Worm (Caenorhabditis elegans) whole organism, mixed stage, embryonic: ENCODE measurements around the gene F13E9.5.

Experiments
- M03D4.4 ChIP-seq: sonication (generic microtip); optimal IDR thresholded peaks from 2 replicates; lab custom pipeline; 2017; ENCODE audit warnings: mild to moderate bottlenecking, missing genetic modification characterization, missing compliant biosample characterization
- bed-3 ChIP-seq: fragments of 200-800 bp; sonication (Bioruptor generic); optimal IDR thresholded peaks from 3 replicates; lab custom pipeline; 2018; ENCODE audit warnings: mild to moderate bottlenecking, missing genetic modification characterization, moderate library complexity, missing compliant biosample characterization
- blmp-1 ChIP-seq: fragments of 150-350 bp; optimal IDR thresholded peaks from 2 replicates; lab custom pipeline; 2014; ENCODE audit warnings: missing biosample characterization, missing genetic modification characterization
- ceh-39 ChIP-seq: fragments of 150-350 bp; optimal IDR thresholded peaks from 2 replicates; lab custom pipeline; 2014; ENCODE audit warnings: missing biosample characterization, missing genetic modification characterization
- ceh-43 ChIP-seq: fragments of 200-800 bp; sonication (Bioruptor generic); optimal IDR thresholded peaks from 2 replicates; lab custom pipeline; 2018; ENCODE audit warnings: mild to moderate bottlenecking, missing genetic modification characterization, moderate library complexity, missing compliant biosample characterization
- ces-1 ChIP-seq: fragments of 150-350 bp; optimal IDR thresholded peaks from 2 replicates; lab custom pipeline; 2014; ENCODE audit warnings: missing biosample characterization, missing genetic modification reagents, missing genetic modification characterization
- cnd-1 ChIP-seq: fragments of 200-800 bp; sonication (Bioruptor generic); optimal IDR thresholded peaks from 2 replicates; lab custom pipeline; 2018; ENCODE audit warnings: mild to moderate bottlenecking, missing genetic modification characterization, missing compliant biosample characterization
- drap-1 ChIP-seq: fragments of 200-800 bp; sonication (Bioruptor generic); optimal IDR thresholded peaks from 3 replicates; lab custom pipeline; 2018; ENCODE audit warnings: mild to moderate bottlenecking, missing genetic modification characterization, missing compliant biosample characterization
- elt-1 ChIP-seq: sonication (generic microtip); optimal IDR thresholded peaks from 2 replicates; lab custom pipeline; 2017; ENCODE audit warnings: missing genetic modification characterization, mild to moderate bottlenecking, missing compliant biosample characterization, antibody characterized with exemption, moderate library complexity, borderline replicate concordance; ENCODE audit not compliant: insufficient read depth
- elt-3 ChIP-seq: fragments of 150-350 bp; optimal IDR thresholded peaks from 2 replicates; lab custom pipeline; 2014; ENCODE audit warnings: missing biosample characterization, missing genetic modification characterization
- flh-1 ChIP-seq: fragments of 200-800 bp; sonication (Bioruptor generic); optimal IDR thresholded peaks from 2 replicates; lab custom pipeline; 2018; ENCODE audit warnings: mild to moderate bottlenecking, missing genetic modification characterization, moderate library complexity, missing compliant biosample characterization
- hlh-1 ChIP-seq: fragments of 150-350 bp; optimal IDR thresholded peaks from 2 replicates; lab custom pipeline; 2014; ENCODE audit warnings: missing biosample characterization, missing genetic modification reagents, missing genetic modification characterization
- lin-13 ChIP-seq: fragments of 150-350 bp; optimal IDR thresholded peaks from 2 replicates; lab custom pipeline; 2014; ENCODE audit warnings: missing biosample characterization, missing genetic modification characterization
- lin-32 ChIP-seq: fragments of 200-800 bp; sonication (Bioruptor generic); optimal IDR thresholded peaks from 2 replicates; lab custom pipeline; 2018; ENCODE audit warnings: mild to moderate bottlenecking, missing genetic modification characterization, missing compliant biosample characterization
- lsy-2 ChIP-seq: fragments of 150-350 bp; optimal IDR thresholded peaks from 2 replicates; lab custom pipeline; 2014; ENCODE audit warnings: missing biosample characterization, missing genetic modification characterization
- mep-1 ChIP-seq: fragments of 150-350 bp; optimal IDR thresholded peaks from 2 replicates; lab custom pipeline; 2017; ENCODE audit warnings: missing biosample characterization, missing genetic modification reagents, missing genetic modification characterization, inconsistent platforms
- mls-2 ChIP-seq: sonication (generic microtip); optimal IDR thresholded peaks from 2 replicates; lab custom pipeline; 2016; ENCODE audit warnings: mild to moderate bottlenecking, missing genetic modification characterization, moderate library complexity, missing compliant biosample characterization
- nhr-12 ChIP-seq: fragments of 150-350 bp; optimal IDR thresholded peaks from 2 replicates; lab custom pipeline; 2014; ENCODE audit warnings: missing biosample characterization, missing genetic modification characterization
- nhr-2 ChIP-seq: fragments of 150-350 bp; optimal IDR thresholded peaks from 2 replicates; lab custom pipeline; 2014; ENCODE audit warnings: missing biosample characterization, missing genetic modification characterization
- nhr-237 ChIP-seq: fragments of 150-350 bp; optimal IDR thresholded peaks from 2 replicates; lab custom pipeline; 2014; ENCODE audit warnings: missing biosample characterization, missing genetic modification characterization
- nhr-28 ChIP-seq: fragments of 150-350 bp; optimal IDR thresholded peaks from 2 replicates; lab custom pipeline; 2014; ENCODE audit warnings: missing biosample characterization, missing genetic modification characterization
- nhr-76 ChIP-seq: sonication (generic microtip); optimal IDR thresholded peaks from 2 replicates; lab custom pipeline; 2017; ENCODE audit warnings: missing biosample characterization, missing genetic modification characterization
- pha-4 ChIP-seq: fragments of 150-350 bp; optimal IDR thresholded peaks from 2 replicates; lab custom pipeline; 2018; ENCODE audit warnings: missing biosample characterization, missing genetic modification reagents, missing genetic modification characterization
- snpc-4 ChIP-seq: fragments of 150-350 bp; optimal IDR thresholded peaks from 2 replicates; lab custom pipeline; 2014; ENCODE audit warnings: missing biosample characterization, missing genetic modification characterization
- sptf-1 ChIP-seq: sonication (generic microtip); optimal IDR thresholded peaks from 2 replicates; lab custom pipeline; 2017; ENCODE audit warnings: mild to moderate bottlenecking, missing genetic modification characterization, moderate library complexity, missing compliant biosample characterization
- tbx-8 ChIP-seq: fragments of 200-800 bp; sonication (Bioruptor generic); optimal IDR thresholded peaks from 2 replicates; lab custom pipeline; 2018; ENCODE audit warnings: mild to moderate bottlenecking, missing genetic modification characterization, moderate library complexity, missing compliant biosample characterization
- unc-120 ChIP-seq: sonication (generic microtip); optimal IDR thresholded peaks from 2 replicates; lab custom pipeline; 2017; ENCODE audit warnings: missing genetic modification characterization, missing compliant biosample characterization; ENCODE audit not compliant: poor library complexity, severe bottlenecking
- unc-39 ChIP-seq: fragments of 150-350 bp; optimal IDR thresholded peaks from 2 replicates; lab custom pipeline; 2014; ENCODE audit warnings: missing biosample characterization, missing genetic modification characterization
- unc-62 ChIP-seq: fragments of 150-350 bp; optimal IDR thresholded peaks from 2 replicates; lab custom pipeline; 2014; ENCODE audit warnings: missing biosample characterization, missing genetic modification reagents, missing genetic modification characterization
- zip-8 ChIP-seq: fragments of 150-350 bp; optimal IDR thresholded peaks from 2 replicates; lab custom pipeline; 2014; ENCODE audit warnings: missing biosample characterization, missing genetic modification characterization
- ztf-11 ChIP-seq: fragments of 150-350 bp; optimal IDR thresholded peaks from 2 replicates; lab custom pipeline; 2014; ENCODE audit warnings: missing biosample characterization, missing genetic modification characterization

Gene F13E9.5

ce11 chrIV:10916134-10916533, 32.0 kb upstream of the F13E9.5 start:
- TF ChIP-seq M03D4.4 (no peak), elt-1 (tag; lab: Kevin White, UChicago) (no peak), snpc-4 (no peak), pha-4 (tag; lab: Kevin White, UChicago) (no peak), ceh-39 (tag; lab: Kevin White, UChicago) (no peak), lin-13 (tag; lab: Kevin White, UChicago) (no peak), blmp-1 (no peak), bed-3 (no peak), hlh-1 (tag; lab: Kevin White, UChicago) (no peak), nhr-12 (no peak), flh-1 (GFP tag; lab: Kevin White, UChicago) (no peak), ces-1 (GFP tag; lab: Kevin White, UChicago) (no peak), tbx-8 (GFP tag; lab: Kevin White, UChicago) (no peak), lin-32 (GFP tag; lab: Kevin White, UChicago) (no peak), unc-120 (tag; lab: Kevin White, UChicago) (no peak), nhr-76 (no peak), lsy-2 (tag; lab: Kevin White, UChicago) (no peak), sptf-1 (tag; lab: Kevin White, UChicago) (no peak)

- TF ChIP-seq ztf-11 (tag; lab: Kevin White, UChicago): no peak
- TF ChIP-seq lsy-2 (tag; lab: Kevin White, UChicago): no peak
- TF ChIP-seq unc-62 (GFP tag; lab: Kevin White, UChicago): no peak
- TF ChIP-seq ceh-43: no peak
- TF ChIP-seq elt-1 (tag; lab: Kevin White, UChicago): no peak
- no peak for TF ChIP-seq unc-120 (tag; lab: Kevin White, UChicago)
- no peak for TF ChIP-seq cnd-1 (tag; lab: Kevin White, UChicago)
- no peak for TF ChIP-seq lin-13 (tag; lab: Kevin White, UChicago)
- no peak for TF ChIP-seq sptf-1 (tag; lab: Kevin White, UChicago)
- no peak for TF ChIP-seq unc-39 (tag; lab: Kevin White, UChicago)
- no peak for TF ChIP-seq ceh-39 (tag; lab: Kevin White, UChicago)
- no peak for TF ChIP-seq elt-3 (tag; lab: Kevin White, UChicago)
- no peak for TF ChIP-seq nhr-237 (tag; lab: Kevin White, UChicago)
- no peak for TF ChIP-seq lin-32 (GFP tag; lab: Kevin White, UChicago)
- TF ChIP-seq mep-1 (tag; lab: Kevin White, UChicago): no peak
- TF ChIP-seq nhr-76: no peak
- no peak for TF ChIP-seq flh-1 (GFP tag; lab: Kevin White, UChicago)
Observed at ce11 chrIV:10915388-10915787, 31.2 kb upstream of the F13E9.5 start, which contains the start of gene ZK593.3. TSS of gene ZK593.3 (plus strand) at chrIV:10915688.

- no peak for TF ChIP-seq blmp-1
- TF ChIP-seq drap-1 (GFP tag; lab: Kevin White, UChicago): no peak
- TF ChIP-seq lin-32 (GFP tag; lab: Kevin White, UChicago): no peak
Observed at ce11 chrIV:10913081-10913480, 28.9 kb upstream of the F13E9.5 start, which contains the start of gene ZK593.2. TSS of gene ZK593.2 (plus strand) at chrIV:10913381.

DNA sequence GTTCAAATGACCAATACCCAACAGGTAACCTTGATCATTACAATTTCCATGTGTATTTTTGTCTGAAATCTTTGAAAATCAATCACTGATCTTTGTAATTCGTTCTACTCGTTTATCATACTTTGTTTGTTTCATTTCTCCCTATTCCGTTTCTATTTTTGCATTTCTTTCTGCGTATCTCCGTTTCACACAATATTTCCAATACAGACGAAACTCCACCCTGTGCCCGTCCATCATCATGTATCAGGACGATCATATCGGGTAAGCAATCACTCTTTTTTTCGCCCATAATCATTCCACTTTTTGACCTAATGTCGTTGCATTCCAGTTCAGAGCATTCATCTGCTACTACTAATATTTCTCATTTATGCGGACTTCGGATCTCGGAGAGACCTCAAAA, 25.5 kb upstream of the F13E9.5 start, which contains the start of gene pyk-2:
TSS of gene pyk-2 (plus strand) at position 206 of the 400 bp plus-strand sequence.
- no peak for TF ChIP-seq zip-8 (tag; lab: Kevin White, UChicago)
- no peak for TF ChIP-seq nhr-76
- no peak for TF ChIP-seq mls-2
- TF ChIP-seq ces-1 (GFP tag; lab: Kevin White, UChicago): no peak
- no peak for TF ChIP-seq nhr-28
- TF ChIP-seq lsy-2 (tag; lab: Kevin White, UChicago): no peak
- no peak for TF ChIP-seq cnd-1 (tag; lab: Kevin White, UChicago)
- TF ChIP-seq ceh-43: no peak
- TF ChIP-seq unc-120 (tag; lab: Kevin White, UChicago): no peak
- TF ChIP-seq sptf-1 (tag; lab: Kevin White, UChicago): no peak
- TF ChIP-seq hlh-1 (tag; lab: Kevin White, UChicago): no peak
- no peak for TF ChIP-seq lin-32 (GFP tag; lab: Kevin White, UChicago)
- TF ChIP-seq nhr-2 (tag; lab: Kevin White, UChicago): no peak
- TF ChIP-seq nhr-237 (tag; lab: Kevin White, UChicago): no peak
- no peak for TF ChIP-seq tbx-8 (GFP tag; lab: Kevin White, UChicago)
- no peak for TF ChIP-seq pha-4 (tag; lab: Kevin White, UChicago)
- TF ChIP-seq bed-3: no peak
- TF ChIP-seq mep-1 (tag; lab: Kevin White, UChicago): no peak
- no peak for TF ChIP-seq ztf-11 (tag; lab: Kevin White, UChicago)
